Worm (Caenorhabditis elegans) whole organism, L1 larva: ENCODE measurements around the gene msp-3.

ENCODE experiments used
- C04F5.9 ChIP-seq: sonication (generic microtip); optimal IDR thresholded peaks from 2 replicates; lab custom pipeline; 2016; ENCODE audit warnings: missing genetic modification characterization, missing compliant biosample characterization
- C16A3.4 ChIP-seq: fragments of 150-350 bp; optimal IDR thresholded peaks from 2 replicates; lab custom pipeline; 2014; ENCODE audit warnings: missing biosample characterization, missing genetic modification characterization
- C34B4.2 ChIP-seq: sonication (generic microtip); optimal IDR thresholded peaks from 2 replicates; lab custom pipeline; 2017; ENCODE audit warnings: mild to moderate bottlenecking, missing genetic modification characterization, missing compliant biosample characterization
- alr-1 ChIP-seq: fragments of 200-800 bp; sonication (Bioruptor generic); optimal IDR thresholded peaks from 2 replicates; lab custom pipeline; 2018; ENCODE audit warnings: borderline replicate concordance, mild to moderate bottlenecking, missing genetic modification characterization, missing compliant biosample characterization
- aly-2 ChIP-seq: fragments of 150-350 bp; optimal IDR thresholded peaks from 2 replicates; lab custom pipeline; 2014; ENCODE audit warnings: missing biosample characterization, missing genetic modification characterization
- blmp-1 ChIP-seq: fragments of 150-350 bp; optimal IDR thresholded peaks from 2 replicates; lab custom pipeline; 2014; ENCODE audit warnings: missing biosample characterization, missing genetic modification characterization
- ceh-82 ChIP-seq, 3 experiments: fragments of 150-350 bp in 1 of 3; sonication (generic microtip) in 2 of 3; optimal IDR thresholded peaks; 2 replicates each; lab custom pipeline; 2014 to 2017; ENCODE audit warnings: missing biosample characterization in 3 of 3, missing genetic modification characterization in 3 of 3
- ceh-90 ChIP-seq: sonication (generic microtip); optimal IDR thresholded peaks from 2 replicates; lab custom pipeline; 2016; ENCODE audit warnings: missing genetic modification characterization, missing compliant biosample characterization
- ces-1 ChIP-seq: fragments of 150-350 bp; optimal IDR thresholded peaks from 2 replicates; lab custom pipeline; 2014; ENCODE audit warnings: missing biosample characterization, missing genetic modification reagents, missing genetic modification characterization
- dpl-1 ChIP-seq, 3 experiments: fragments of 150-350 bp in 2 of 3; sonication (generic microtip) in 1 of 3; optimal IDR thresholded peaks; 2 replicates each; lab custom pipeline; 2014 to 2017; ENCODE audit warnings: missing biosample characterization in 3 of 3, missing genetic modification characterization in 3 of 3, missing genetic modification reagents in 3 of 3
- efl-3 ChIP-seq: fragments of 200-800 bp; sonication (Bioruptor generic); optimal IDR thresholded peaks from 2 replicates; lab custom pipeline; 2018; ENCODE audit warnings: mild to moderate bottlenecking, missing genetic modification characterization, missing compliant biosample characterization
- egl-27 ChIP-seq, 2 experiments: fragments of 150-350 bp in 1 of 2; sonication (generic microtip); optimal IDR thresholded peaks; 3 replicates each; lab custom pipeline; 2017 to 2018; ENCODE audit warnings: missing biosample characterization in 2 of 2, missing genetic modification characterization in 2 of 2, missing genetic modification reagents in 2 of 2
- elt-2 ChIP-seq: sonication (generic microtip); optimal IDR thresholded peaks from 2 replicates; lab custom pipeline; 2016; ENCODE audit warnings: missing genetic modification characterization, mild to moderate bottlenecking, inconsistent platforms, missing compliant biosample characterization, missing genetic modification reagents
- elt-3 ChIP-seq, 6 experiments: fragments of 150-350 bp in 1 of 6; sonication (generic microtip); optimal IDR thresholded peaks; 2 replicates each; lab custom pipeline; 2017 to 2018; ENCODE audit warnings: missing biosample characterization in 6 of 6, missing genetic modification characterization in 6 of 6, inconsistent platforms in 1 of 6
- ets-5 ChIP-seq: fragments of 200-800 bp; sonication (Bioruptor generic); IDR thresholded peaks from 2 replicates; pipeline ENCODE4 v1.3.6; 2022; ENCODE audit warnings: missing genetic modification characterization, missing compliant biosample characterization
- fkh-10 ChIP-seq: sonication (generic microtip); optimal IDR thresholded peaks from 2 replicates; lab custom pipeline; 2017; ENCODE audit warnings: missing biosample characterization, missing genetic modification reagents, missing genetic modification characterization
- fkh-4 ChIP-seq: sonication (generic microtip); optimal IDR thresholded peaks from 2 replicates; lab custom pipeline; 2016; ENCODE audit warnings: missing compliant biosample characterization, missing genetic modification characterization, borderline replicate concordance
- fkh-8 ChIP-seq: sonication (generic microtip); optimal IDR thresholded peaks from 2 replicates; lab custom pipeline; 2016; ENCODE audit warnings: mild to moderate bottlenecking, missing genetic modification characterization, missing compliant biosample characterization
- hlh-17 ChIP-seq: fragments of 200-800 bp; sonication (Bioruptor generic); optimal IDR thresholded peaks from 2 replicates; lab custom pipeline; 2018; ENCODE audit warnings: missing genetic modification characterization, mild to moderate bottlenecking, missing compliant biosample characterization, moderate library complexity, borderline replicate concordance
- hlh-4 ChIP-seq: sonication (generic microtip); optimal IDR thresholded peaks from 2 replicates; lab custom pipeline; 2016; ENCODE audit warnings: mild to moderate bottlenecking, missing genetic modification characterization, missing compliant biosample characterization
- irx-1 ChIP-seq: sonication (generic microtip); optimal IDR thresholded peaks from 2 replicates; lab custom pipeline; 2016; ENCODE audit warnings: missing genetic modification characterization, missing compliant biosample characterization
- lin-13 ChIP-seq: fragments of 150-350 bp; optimal IDR thresholded peaks from 2 replicates; lab custom pipeline; 2014; ENCODE audit warnings: missing biosample characterization, missing genetic modification reagents, missing genetic modification characterization
- lin-14 ChIP-seq: fragments of 200-800 bp; sonication (Bioruptor generic); optimal IDR thresholded peaks from 2 replicates; lab custom pipeline; 2018; ENCODE audit warnings: mild to moderate bottlenecking, missing genetic modification characterization, moderate library complexity, missing compliant biosample characterization
- lin-35 ChIP-seq, 2 experiments: fragments of 150-350 bp; optimal IDR thresholded peaks; 2 replicates each; lab custom pipeline; 2014; ENCODE audit warnings: missing biosample characterization in 2 of 2, missing genetic modification characterization in 2 of 2, missing genetic modification reagents in 2 of 2
- lir-3 ChIP-seq: sonication (generic microtip); optimal IDR thresholded peaks from 2 replicates; lab custom pipeline; 2016; ENCODE audit warnings: mild to moderate bottlenecking, missing genetic modification characterization, moderate library complexity, missing compliant biosample characterization; ENCODE audit not compliant: poor library complexity
- lsy-2 ChIP-seq, 2 experiments: fragments of 150-350 bp; optimal IDR thresholded peaks; 2 replicates each; lab custom pipeline; 2014; ENCODE audit warnings: missing biosample characterization in 2 of 2, missing genetic modification characterization in 2 of 2
- mef-2 ChIP-seq: fragments of 150-350 bp; optimal IDR thresholded peaks from 2 replicates; lab custom pipeline; 2014; ENCODE audit warnings: missing biosample characterization, missing genetic modification characterization
- nhr-19 ChIP-seq: fragments of 200-800 bp; sonication (Bioruptor generic); conservative IDR thresholded peaks from 2 replicates; pipeline ENCODE4 v1.3.6; 2022; ENCODE audit warnings: missing genetic modification characterization, missing compliant biosample characterization
- nhr-20 ChIP-seq: sonication (generic microtip); optimal IDR thresholded peaks from 2 replicates; lab custom pipeline; 2016; ENCODE audit warnings: mild to moderate bottlenecking, missing genetic modification characterization, missing compliant biosample characterization
- nhr-237 ChIP-seq: fragments of 150-350 bp; optimal IDR thresholded peaks from 2 replicates; lab custom pipeline; 2014; ENCODE audit warnings: missing biosample characterization, missing genetic modification characterization
- nhr-47 ChIP-seq: sonication (generic microtip); optimal IDR thresholded peaks from 2 replicates; lab custom pipeline; 2016; ENCODE audit warnings: mild to moderate bottlenecking, missing genetic modification characterization, moderate library complexity, missing compliant biosample characterization
- nhr-71 ChIP-seq: sonication (generic microtip); optimal IDR thresholded peaks from 2 replicates; lab custom pipeline; 2016; ENCODE audit warnings: mild to moderate bottlenecking, missing genetic modification characterization, moderate library complexity, missing compliant biosample characterization
- nhr-77 ChIP-seq: fragments of 150-350 bp; optimal IDR thresholded peaks from 2 replicates; lab custom pipeline; 2014; ENCODE audit warnings: missing biosample characterization, missing genetic modification characterization
- nhr-84 ChIP-seq: sonication (generic microtip); optimal IDR thresholded peaks from 2 replicates; lab custom pipeline; 2017; ENCODE audit warnings: missing biosample characterization, missing genetic modification characterization
- nhr-85 ChIP-seq: sonication (generic microtip); peaks from one replicate; lab custom pipeline; 2016; ENCODE audit warnings: missing genetic modification characterization, inconsistent platforms, missing compliant biosample characterization
- nhr-90 ChIP-seq: sonication (generic microtip); optimal IDR thresholded peaks from 2 replicates; lab custom pipeline; 2016; ENCODE audit warnings: mild to moderate bottlenecking, missing genetic modification characterization, missing compliant biosample characterization; ENCODE audit not compliant: poor library complexity
- pax-3 ChIP-seq: fragments of 200-800 bp; sonication (Bioruptor generic); optimal IDR thresholded peaks from 2 replicates; lab custom pipeline; 2018; ENCODE audit warnings: mild to moderate bottlenecking, missing genetic modification characterization, moderate library complexity, missing compliant biosample characterization
- rnt-1 ChIP-seq: sonication (generic microtip); optimal IDR thresholded peaks from 2 replicates; lab custom pipeline; 2016; ENCODE audit warnings: mild to moderate bottlenecking, missing genetic modification characterization, moderate library complexity, missing compliant biosample characterization
- snpc-4 ChIP-seq: fragments of 150-350 bp; optimal IDR thresholded peaks from 2 replicates; lab custom pipeline; 2014; ENCODE audit warnings: missing biosample characterization, missing genetic modification characterization
- snu-23 ChIP-seq: sonication (generic microtip); optimal IDR thresholded peaks from 2 replicates; lab custom pipeline; 2016; ENCODE audit warnings: missing genetic modification characterization, missing compliant biosample characterization
- sox-4 ChIP-seq: sonication (generic microtip); optimal IDR thresholded peaks from 2 replicates; lab custom pipeline; 2016; ENCODE audit warnings: missing genetic modification characterization, missing compliant biosample characterization
- unc-130 ChIP-seq: fragments of 150-350 bp; optimal IDR thresholded peaks from 2 replicates; lab custom pipeline; 2017; ENCODE audit warnings: missing biosample characterization, missing genetic modification characterization, inconsistent platforms
- unc-30 ChIP-seq: sonication (generic microtip); optimal IDR thresholded peaks from 2 replicates; lab custom pipeline; 2017; ENCODE audit warnings: missing biosample characterization, missing genetic modification characterization
- unc-62 ChIP-seq: fragments of 150-350 bp; optimal IDR thresholded peaks from 2 replicates; lab custom pipeline; 2014; ENCODE audit warnings: missing biosample characterization, missing genetic modification reagents, missing genetic modification characterization
- vab-15 ChIP-seq: sonication (generic microtip); optimal IDR thresholded peaks from 2 replicates; lab custom pipeline; 2017; ENCODE audit warnings: missing genotype, mild to moderate bottlenecking, missing genetic modification characterization, missing compliant biosample characterization
- xbp-1 ChIP-seq: sonication (generic microtip); optimal IDR thresholded peaks from 2 replicates; lab custom pipeline; 2016; ENCODE audit warnings: missing genetic modification characterization, missing compliant biosample characterization
- zip-4 ChIP-seq: fragments of 200-800 bp; sonication (Bioruptor generic); optimal IDR thresholded peaks from 2 replicates; lab custom pipeline; 2018; ENCODE audit warnings: mild to moderate bottlenecking, missing genetic modification characterization, moderate library complexity, missing compliant biosample characterization
- ztf-11 ChIP-seq, 2 experiments: sonication (generic microtip); optimal IDR thresholded peaks; 2 replicates each; lab custom pipeline; 2016 to 2017; ENCODE audit warnings: missing genetic modification characterization in 2 of 2, missing biosample characterization in 1 of 2, missing compliant biosample characterization in 1 of 2

msp-3 gene

ce11 chrII:4752257-4752728 lies 33.8 kb downstream of the msp-3 start, which contains the start of gene F41C3.1:
F41C3.1 (plus strand) TSS chrII:4752307.
- TF ChIP-seq ces-1 (GFP tag; lab: Kevin White, UChicago) = no peak
- TF ChIP-seq nhr-85 = peak; percentile 8

ce11 chrII:4749581-4749980 lies 36.5 kb downstream of the msp-3 start, which contains the start of gene F41C3.2:
F41C3.2 (plus strand) TSS chrII:4749968.
- TF ChIP-seq snpc-4 (tag; lab: Kevin White, UChicago) = no peak
- no peak for TF ChIP-seq pax-3 (tag; lab: Kevin White, UChicago)
- no peak for TF ChIP-seq irx-1 (tag; lab: Kevin White, UChicago)
- TF ChIP-seq unc-30 = no peak
- no peak for TF ChIP-seq ets-5 (GFP tag; lab: Robert Waterston, UW)
- TF ChIP-seq fkh-4 (tag; lab: Kevin White, UChicago) = no peak
- no peak for TF ChIP-seq unc-130
- TF ChIP-seq lin-35 (GFP tag; optimal IDR thresholded peaks at IDR 0.05; lab: Kevin White, UChicago) = no peak
- TF ChIP-seq nhr-84 (tag; lab: Kevin White, UChicago) = no peak
- no peak for TF ChIP-seq nhr-77 (tag; lab: Kevin White, UChicago)
- TF ChIP-seq nhr-19 = no peak; the same call in 1 of the 2 replicates
- TF ChIP-seq nhr-85 = peak; percentile 83
- TF ChIP-seq lin-14 (GFP tag; lab: Kevin White, UChicago) = peak; percentile 17
- TF ChIP-seq blmp-1 (tag; lab: Kevin White, UChicago) = no peak
- TF ChIP-seq egl-27 (tag; optimal IDR thresholded peaks at IDR 0.05; lab: Kevin White, UChicago) = no peak
- no peak for TF ChIP-seq ceh-90
- TF ChIP-seq C34B4.2 (tag; lab: Kevin White, UChicago) = no peak
- no peak for TF ChIP-seq alr-1 (tag; lab: Kevin White, UChicago)
- no peak for TF ChIP-seq dpl-1 (GFP tag; optimal IDR thresholded peaks at IDR 0.05; lab: Kevin White, UChicago)
- no peak for TF ChIP-seq lin-13
- TF ChIP-seq hlh-17 (GFP tag; lab: Kevin White, UChicago) = no peak
- no peak for TF ChIP-seq fkh-8 (tag; lab: Kevin White, UChicago)
- no peak for TF ChIP-seq elt-2
- TF ChIP-seq lir-3 (tag; lab: Kevin White, UChicago) = no peak
- no peak for TF ChIP-seq ztf-11 (tag; optimal IDR thresholded peaks at IDR 0.05; lab: Kevin White, UChicago)
- peak; percentile 26 for TF ChIP-seq nhr-47 (tag; lab: Kevin White, UChicago)
- no peak for TF ChIP-seq C04F5.9 (tag; lab: Kevin White, UChicago)
- no peak for TF ChIP-seq C16A3.4 (tag; lab: Kevin White, UChicago)
- no peak for TF ChIP-seq rnt-1
- TF ChIP-seq aly-2 (tag; lab: Kevin White, UChicago) = no peak
- no peak for TF ChIP-seq vab-15 (tag; lab: Kevin White, UChicago)
- peak in 1 of 2 experiments; percentile 58 for TF ChIP-seq lsy-2 (tag; optimal IDR thresholded peaks at IDR 0.05; lab: Kevin White, UChicago)
- no peak for TF ChIP-seq mef-2 (tag; lab: Kevin White, UChicago)
- peak; percentile 22 for TF ChIP-seq nhr-71 (tag; lab: Kevin White, UChicago)
- TF ChIP-seq xbp-1 (tag; lab: Kevin White, UChicago) = no peak
- no peak for TF ChIP-seq fkh-10
- TF ChIP-seq sox-4 = no peak
- peak; percentile 18 for TF ChIP-seq nhr-20 (tag; lab: Kevin White, UChicago)
- no peak for TF ChIP-seq nhr-237 (tag; lab: Kevin White, UChicago)
- TF ChIP-seq zip-4 (GFP tag; lab: Kevin White, UChicago) = no peak
- peak; percentile 6 for TF ChIP-seq snu-23 (GFP tag; lab: Kevin White, UChicago)
- no peak for TF ChIP-seq hlh-4 (tag; lab: Kevin White, UChicago)
- TF ChIP-seq efl-3 (GFP tag; lab: Kevin White, UChicago) = no peak
- peak; percentile 56 for TF ChIP-seq nhr-90
- no peak for TF ChIP-seq ceh-82 (tag; optimal IDR thresholded peaks at IDR 0.05; lab: Kevin White, UChicago)
- peak in 3 of 6 experiments; percentile 18 to 83 (median 35) for TF ChIP-seq elt-3 (tag; optimal IDR thresholded peaks at IDR 0.05; lab: Kevin White, UChicago)
- no peak for TF ChIP-seq unc-62
